Fruit fly (Drosophila melanogaster) whole organism, embryonic: Measurements from ENCODE around the gene CG6470.
A peak's percentile ranks its signal among the peaks of the same experiment; 100 is the strongest.

Source experiments
- ATbp ChIP-seq: fragments of 200-800 bp; sonication (Bioruptor generic); optimal IDR thresholded peaks from 2 replicates; lab custom pipeline; 2017; ENCODE audit warnings: missing biosample characterization, mild to moderate bottlenecking, missing genetic modification characterization, missing genetic modification reagents
- Antp ChIP-seq: fragments of 200-800 bp; sonication (Bioruptor generic); optimal IDR thresholded peaks from 3 replicates; lab custom pipeline; 2016; ENCODE audit warnings: missing biosample characterization, missing genetic modification characterization
- B-H2 ChIP-seq: fragments of 200-800 bp; sonication (Bioruptor generic); optimal IDR thresholded peaks from 2 replicates; lab custom pipeline; 2018; ENCODE audit warnings: missing biosample characterization, mild to moderate bottlenecking, missing genetic modification characterization
- CG10209 ChIP-seq: fragments of 200-800 bp; sonication (Bioruptor generic); optimal IDR thresholded peaks from 3 replicates; lab custom pipeline; 2017; ENCODE audit warnings: missing biosample characterization, mild to moderate bottlenecking, missing genetic modification characterization, missing genetic modification reagents
- CG11504 ChIP-seq: fragments of 200-800 bp; sonication (Bioruptor generic); optimal IDR thresholded peaks from 3 replicates; lab custom pipeline; 2019; ENCODE audit warnings: missing biosample characterization, mild to moderate bottlenecking, missing genetic modification characterization, moderate library complexity
- CG12299 ChIP-seq: fragments of 200-800 bp; sonication (Bioruptor generic); optimal IDR thresholded peaks from 2 replicates; lab custom pipeline; 2018; ENCODE audit warnings: missing biosample characterization, mild to moderate bottlenecking, missing genetic modification characterization
- CG12769 ChIP-seq: fragments of 200-800 bp; sonication (Bioruptor generic); optimal IDR thresholded peaks from 2 replicates; lab custom pipeline; 2019; ENCODE audit warnings: missing biosample characterization, mild to moderate bottlenecking, missing genetic modification characterization, moderate library complexity
- CG15696 ChIP-seq: fragments of 200-800 bp; sonication (Bioruptor generic); optimal IDR thresholded peaks from 2 replicates; lab custom pipeline; 2019; ENCODE audit warnings: missing biosample characterization, mild to moderate bottlenecking, missing genetic modification characterization, moderate library complexity
- CG16779 ChIP-seq: fragments of 200-800 bp; sonication (Bioruptor generic); IDR thresholded peaks from 2 replicates; pipeline ENCODE4 v1.3.6; 2022; ENCODE audit warnings: missing biosample characterization, missing genetic modification characterization
- CG17328 ChIP-seq: fragments of 200-800 bp; sonication (Bioruptor generic); IDR thresholded peaks from 2 replicates; pipeline ENCODE4 v1.3.6; 2022; ENCODE audit warnings: missing biosample characterization, missing genetic modification characterization
- CG17361 ChIP-seq: fragments of 200-800 bp; sonication (Bioruptor generic); IDR thresholded peaks from 3 replicates; pipeline ENCODE4 v1.3.6; 2022; ENCODE audit warnings: missing biosample characterization, missing genetic modification characterization
- CG18476 ChIP-seq: fragments of 200-800 bp; sonication (Bioruptor generic); optimal IDR thresholded peaks from 2 replicates; lab custom pipeline; 2016; ENCODE audit warnings: missing biosample characterization, mild to moderate bottlenecking, missing genetic modification characterization
- CG2120 ChIP-seq: fragments of 200-800 bp; sonication (Bioruptor generic); optimal IDR thresholded peaks from 3 replicates; lab custom pipeline; 2016; ENCODE audit warnings: missing biosample characterization, missing genetic modification characterization
- CG2712 ChIP-seq: fragments of 200-800 bp; optimal IDR thresholded peaks from 3 replicates; lab custom pipeline; 2019; ENCODE audit warnings: missing biosample characterization, mild to moderate bottlenecking, missing genetic modification characterization, moderate library complexity
- CG32772 ChIP-seq: fragments of 200-800 bp; sonication (Bioruptor generic); IDR thresholded peaks from 2 replicates; pipeline ENCODE4 v1.3.6; 2022; ENCODE audit warnings: missing biosample characterization, missing genetic modification characterization
- CG33557 ChIP-seq: fragments of 200-800 bp; sonication (Bioruptor generic); optimal IDR thresholded peaks from 2 replicates; lab custom pipeline; 2019; ENCODE audit warnings: missing biosample characterization, mild to moderate bottlenecking, missing genetic modification characterization, moderate library complexity
- CG3995 ChIP-seq: fragments of 200-800 bp; sonication (Bioruptor generic); optimal IDR thresholded peaks from 3 replicates; lab custom pipeline; 2016; ENCODE audit warnings: missing biosample characterization, missing genetic modification characterization
- CG5180 ChIP-seq: fragments of 200-800 bp; sonication (Bioruptor generic); optimal IDR thresholded peaks from 3 replicates; lab custom pipeline; 2017; ENCODE audit warnings: missing biosample characterization, missing genetic modification characterization, mild to moderate bottlenecking, moderate library complexity, missing genetic modification reagents
- CG6813 ChIP-seq: fragments of 200-800 bp; sonication (Bioruptor generic); optimal IDR thresholded peaks from 2 replicates; lab custom pipeline; 2017; ENCODE audit warnings: missing biosample characterization, missing genetic modification characterization, mild to moderate bottlenecking, moderate library complexity, missing genetic modification reagents
- CG7357 ChIP-seq: fragments of 200-800 bp; sonication (Bioruptor generic); IDR thresholded peaks from 3 replicates; pipeline ENCODE4 v1.3.6; 2022; ENCODE audit warnings: missing biosample characterization, missing genetic modification characterization
- CG8388 ChIP-seq: fragments of 200-800 bp; sonication (Bioruptor generic); optimal IDR thresholded peaks from 2 replicates; lab custom pipeline; 2019; ENCODE audit warnings: missing biosample characterization, mild to moderate bottlenecking, missing genetic modification characterization, moderate library complexity
- CG9215 ChIP-seq: fragments of 200-800 bp; sonication (Bioruptor generic); IDR thresholded peaks from 2 replicates; pipeline ENCODE4 v1.3.6; 2022; ENCODE audit warnings: missing biosample characterization, missing genetic modification characterization
- CG9817 ChIP-seq: fragments of 200-800 bp; sonication (Bioruptor generic); optimal IDR thresholded peaks from 2 replicates; lab custom pipeline; 2018; ENCODE audit warnings: missing biosample characterization, mild to moderate bottlenecking, missing genetic modification characterization, moderate library complexity
- CHES-1-like ChIP-seq: fragments of 200-800 bp; sonication (Bioruptor generic); optimal IDR thresholded peaks from 2 replicates; lab custom pipeline; 2016; ENCODE audit warnings: missing biosample characterization, missing genetic modification characterization
- Deaf1 ChIP-seq: fragments of 200-800 bp; optimal IDR thresholded peaks from 3 replicates; lab custom pipeline; 2019; ENCODE audit warnings: missing biosample characterization, mild to moderate bottlenecking, missing genetic modification characterization, moderate library complexity
- Dfd ChIP-seq, 2 experiments: fragments of >200 bp; optimal IDR thresholded peaks; 2 replicates each; lab custom pipeline; 2017; ENCODE audit warnings: missing biosample characterization in 2 of 2, missing genetic modification characterization in 2 of 2
- Drgx ChIP-seq: fragments of 200-800 bp; sonication (Bioruptor generic); IDR thresholded peaks from 2 replicates; pipeline ENCODE4 v1.3.6; 2022; ENCODE audit warnings: missing biosample characterization, missing genetic modification characterization
- Kr ChIP-seq: fragments of 200-800 bp; sonication (Bioruptor generic); optimal IDR thresholded peaks from 2 replicates; lab custom pipeline; 2017; ENCODE audit warnings: missing biosample characterization, mild to moderate bottlenecking, missing genetic modification characterization
- MTF-1 ChIP-seq: fragments of 200-800 bp; sonication (Bioruptor generic); optimal IDR thresholded peaks from 2 replicates; lab custom pipeline; 2018; ENCODE audit warnings: missing biosample characterization, mild to moderate bottlenecking, missing genetic modification characterization, borderline replicate concordance
- Mes4 ChIP-seq: fragments of 200-800 bp; sonication (Bioruptor generic); optimal IDR thresholded peaks from 2 replicates; lab custom pipeline; 2016; ENCODE audit warnings: missing biosample characterization, missing genetic modification characterization
- Pdp1 ChIP-seq, 2 experiments: fragments of 200-800 bp; sonication (Bioruptor generic); optimal IDR thresholded peaks; 3 replicates each; lab custom pipeline; 2016; ENCODE audit warnings: missing biosample characterization in 2 of 2, missing genetic modification characterization in 2 of 2, mild to moderate bottlenecking in 1 of 2, moderate library complexity in 1 of 2
- Ravus ChIP-seq: fragments of 200-800 bp; sonication (Bioruptor generic); IDR thresholded peaks from 2 replicates; pipeline ENCODE4 v1.3.6; 2022; ENCODE audit warnings: missing biosample characterization, missing genetic modification characterization
- Rx ChIP-seq: fragments of 200-800 bp; sonication (Bioruptor generic); IDR thresholded peaks from 2 replicates; pipeline ENCODE4 v1.3.6; 2022; ENCODE audit warnings: missing biosample characterization, missing genetic modification characterization
- Six4 ChIP-seq: fragments of 200-800 bp; sonication (Bioruptor generic); optimal IDR thresholded peaks from 2 replicates; lab custom pipeline; 2016; ENCODE audit warnings: missing biosample characterization, missing genetic modification characterization
- YL-1 ChIP-seq: fragments of 200-800 bp; sonication (Bioruptor generic); optimal IDR thresholded peaks from 3 replicates; lab custom pipeline; 2017; ENCODE audit warnings: missing biosample characterization, mild to moderate bottlenecking, missing genetic modification characterization
- ac ChIP-seq: fragments of 200-800 bp; sonication (Bioruptor generic); optimal IDR thresholded peaks from 3 replicates; lab custom pipeline; 2017; ENCODE audit warnings: missing biosample characterization, mild to moderate bottlenecking, missing genetic modification characterization
- ase ChIP-seq: fragments of 200-800 bp; sonication (Bioruptor generic); IDR thresholded peaks from 3 replicates; pipeline ENCODE4 v1.3.6; 2022; ENCODE audit warnings: missing biosample characterization, missing genetic modification characterization
- ato ChIP-seq: fragments of 200-800 bp; sonication (Bioruptor generic); IDR thresholded peaks from 2 replicates; pipeline ENCODE4 v1.3.6; 2022; ENCODE audit warnings: missing biosample characterization, missing genetic modification characterization; ENCODE audit not compliant: partially characterized antibody
- corto ChIP-seq: fragments of 200-800 bp; sonication (Bioruptor generic); optimal IDR thresholded peaks from 2 replicates; lab custom pipeline; 2016; ENCODE audit warnings: missing biosample characterization, mild to moderate bottlenecking, missing genetic modification characterization, moderate library complexity
- dan ChIP-seq: fragments of 200-800 bp; sonication (Bioruptor generic); IDR thresholded peaks from 2 replicates; pipeline ENCODE4 v1.3.6; 2022; ENCODE audit warnings: missing biosample characterization, missing genetic modification characterization
- grau ChIP-seq: fragments of 200-800 bp; optimal IDR thresholded peaks from 3 replicates; lab custom pipeline; 2019; ENCODE audit warnings: missing biosample characterization, mild to moderate bottlenecking, missing genetic modification characterization, moderate library complexity
- gsb ChIP-seq: fragments of 200-800 bp; sonication (Bioruptor generic); IDR thresholded peaks from 2 replicates; pipeline ENCODE4 v1.3.6; 2022; ENCODE audit warnings: missing biosample characterization, missing genetic modification characterization
- jing ChIP-seq: fragments of 200-800 bp; sonication (Bioruptor generic); optimal IDR thresholded peaks from 2 replicates; lab custom pipeline; 2018; ENCODE audit warnings: missing biosample characterization, mild to moderate bottlenecking, missing genetic modification characterization
- kah ChIP-seq: fragments of 200-800 bp; sonication (Bioruptor generic); optimal IDR thresholded peaks from 2 replicates; lab custom pipeline; 2018; ENCODE audit warnings: missing biosample characterization, mild to moderate bottlenecking, missing genetic modification characterization
- pb ChIP-seq: fragments of 200-800 bp; sonication (Bioruptor generic); optimal IDR thresholded peaks from 3 replicates; lab custom pipeline; 2016; ENCODE audit warnings: missing biosample characterization, missing genetic modification characterization
- pho ChIP-seq: fragments of 200-800 bp; sonication (Bioruptor generic); optimal IDR thresholded peaks from 2 replicates; lab custom pipeline; 2016; ENCODE audit warnings: missing biosample characterization, missing genetic modification characterization
- pros ChIP-seq: fragments of 200-800 bp; sonication (Bioruptor generic); optimal IDR thresholded peaks from 3 replicates; lab custom pipeline; 2019; ENCODE audit warnings: missing biosample characterization, mild to moderate bottlenecking, missing genetic modification characterization, moderate library complexity
- sug ChIP-seq: fragments of 200-800 bp; optimal IDR thresholded peaks from 2 replicates; lab custom pipeline; 2019; ENCODE audit warnings: missing biosample characterization, mild to moderate bottlenecking, missing genetic modification characterization, moderate library complexity
- tin ChIP-seq: fragments of 200-800 bp; sonication (Bioruptor generic); optimal IDR thresholded peaks from 3 replicates; lab custom pipeline; 2016; ENCODE audit warnings: missing biosample characterization, missing genetic modification characterization
- tio ChIP-seq: fragments of 200-800 bp; sonication (Bioruptor generic); optimal IDR thresholded peaks from 2 replicates; lab custom pipeline; 2017; ENCODE audit warnings: missing biosample characterization, missing genetic modification characterization, inconsistent platforms
- unc-4 ChIP-seq: fragments of 200-800 bp; sonication (Bioruptor generic); IDR thresholded peaks from 2 replicates; pipeline ENCODE4 v1.3.6; 2022; ENCODE audit warnings: missing biosample characterization, missing genetic modification characterization; ENCODE audit not compliant: partially characterized antibody

Gene CG6470

DNA sequence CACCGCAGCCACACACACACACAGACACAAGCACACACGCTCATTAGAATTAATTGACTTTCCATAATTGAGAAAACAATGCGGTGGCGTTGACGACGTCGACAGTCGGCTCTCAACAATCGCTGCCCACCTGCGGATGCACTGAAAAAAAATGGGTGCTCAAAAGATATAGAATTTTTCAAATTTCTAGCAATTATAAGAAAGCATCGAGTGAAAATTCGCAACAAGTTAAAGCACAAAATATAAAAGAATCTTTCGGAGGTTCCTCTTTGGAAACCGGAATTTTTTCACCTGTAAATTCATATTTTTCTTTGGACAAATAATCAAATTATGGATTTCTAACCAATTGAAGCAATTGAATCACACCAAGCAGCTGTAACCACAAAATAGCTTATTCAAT lies 27.2 kb upstream of the CG6470 start (continued):
- TF ChIP-seq dan (GFP tag; lab: Robert Waterston, UW): no peak
- no peak for TF ChIP-seq CG3995 (GFP tag; lab: Kevin White, UChicago)
- TF ChIP-seq jing (GFP tag; lab: Kevin White, UChicago): no peak
- TF ChIP-seq CG15696: no peak
- no peak for TF ChIP-seq CG9215 (GFP tag; lab: Robert Waterston, UW)
- TF ChIP-seq CG18476 (GFP tag; lab: Kevin White, UChicago): no peak
- TF ChIP-seq Mes4: no peak
- TF ChIP-seq CG8388 (GFP tag; lab: Kevin White, UChicago): peak; percentile 10
- TF ChIP-seq ATbp: peak; percentile 15
- no peak for TF ChIP-seq CG7357 (GFP tag; lab: Robert Waterston, UW)
- TF ChIP-seq CHES-1-like (GFP tag; lab: Kevin White, UChicago): no peak
- no peak for TF ChIP-seq kah (GFP tag; lab: Kevin White, UChicago)
- no peak for TF ChIP-seq Deaf1 (tag; lab: Kevin White, UChicago)
- peak; percentile 60 for TF ChIP-seq Drgx
- no peak for TF ChIP-seq CG10209 (GFP tag; lab: Kevin White, UChicago)
- no peak for TF ChIP-seq CG12299 (tag; lab: Kevin White, UChicago)
- TF ChIP-seq gsb (GFP tag; lab: Robert Waterston, UW): no peak
- TF ChIP-seq CG32772: 0 out of 2 replicates have a peak, but pooled peaks have one; percentile 17
- TF ChIP-seq sug: no peak
- TF ChIP-seq YL-1: no peak
- no peak for TF ChIP-seq ase (GFP tag; lab: Robert Waterston, UW)
- TF ChIP-seq ato (GFP tag; lab: Robert Waterston, UW): no peak
- peak; percentile 18 for TF ChIP-seq tio (GFP tag; lab: Kevin White, UChicago)
- no peak for TF ChIP-seq corto (GFP tag; lab: Kevin White, UChicago)
- TF ChIP-seq CG33557 (GFP tag; lab: Kevin White, UChicago): no peak
- no peak for TF ChIP-seq CG2120 (GFP tag; lab: Kevin White, UChicago)
- no peak for TF ChIP-seq MTF-1 (GFP tag; lab: Kevin White, UChicago)
- no peak for TF ChIP-seq CG16779 (GFP tag; lab: Robert Waterston, UW)
- TF ChIP-seq CG6813 (GFP tag; lab: Kevin White, UChicago): no peak
- no peak for TF ChIP-seq Six4 (GFP tag; lab: Kevin White, UChicago)
- TF ChIP-seq tin: peak; percentile 25
- no peak for TF ChIP-seq pb (GFP tag; lab: Kevin White, UChicago)
- no peak for TF ChIP-seq CG17328 (GFP tag; lab: Robert Waterston, UW)
- TF ChIP-seq pho: no peak
- no peak for TF ChIP-seq unc-4
- no peak for TF ChIP-seq Pdp1 (GFP tag; optimal IDR thresholded peaks at IDR 0.05; lab: Kevin White, UChicago)
- TF ChIP-seq grau: peak; percentile 13
- no peak for TF ChIP-seq CG9817 (tag; lab: Kevin White, UChicago)
- peak; percentile 44 for TF ChIP-seq CG11504 (tag; lab: Kevin White, UChicago)
- TF ChIP-seq Rx (GFP tag; lab: Robert Waterston, UW): no peak
- TF ChIP-seq CG2712 (tag; lab: Kevin White, UChicago): peak; percentile 30
- no peak for TF ChIP-seq ac (GFP tag; lab: Kevin White, UChicago)
- TF ChIP-seq Dfd (GFP tag; optimal IDR thresholded peaks at IDR 0.05; lab: Kevin White, UChicago): no peak
- no peak for TF ChIP-seq Ravus (GFP tag; lab: Robert Waterston, UW)
- TF ChIP-seq B-H2 (GFP tag; lab: Kevin White, UChicago): no peak
- TF ChIP-seq Kr (GFP tag; lab: Kevin White, UChicago): no peak
- no peak for TF ChIP-seq pros (GFP tag; lab: Kevin White, UChicago)
- TF ChIP-seq CG5180 (GFP tag; lab: Kevin White, UChicago): no peak
- TF ChIP-seq CG12769 (tag; lab: Kevin White, UChicago): no peak
- TF ChIP-seq Antp: peak; percentile 5
- 0 out of 3 replicates have a peak, but pooled peaks have one; percentile 23 for TF ChIP-seq CG17361
